Worm (Caenorhabditis elegans) whole organism, L2 larva: ENCODE data around the gene sph-1.

Source experiments
- C34F6.9 ChIP-seq: fragments of 150-350 bp; optimal IDR thresholded peaks from 2 replicates; lab custom pipeline; 2014; ENCODE audit warnings: missing biosample characterization, missing genetic modification characterization
- F13H6.1 ChIP-seq: sonication (generic microtip); optimal IDR thresholded peaks from 2 replicates; lab custom pipeline; 2016; ENCODE audit warnings: missing genetic modification characterization, missing compliant biosample characterization
- R02D3.7 ChIP-seq: fragments of 150-350 bp; optimal IDR thresholded peaks from 2 replicates; lab custom pipeline; 2014; ENCODE audit warnings: missing biosample characterization, missing genetic modification characterization
- ZK546.5 ChIP-seq: sonication (generic microtip); optimal IDR thresholded peaks from 2 replicates; lab custom pipeline; 2017; ENCODE audit warnings: missing biosample characterization, missing genetic modification characterization
- alr-1 ChIP-seq: fragments of 150-350 bp; optimal IDR thresholded peaks from 2 replicates; lab custom pipeline; 2014; ENCODE audit warnings: missing biosample characterization, missing genetic modification characterization
- aly-2 ChIP-seq: fragments of 150-350 bp; optimal IDR thresholded peaks from 2 replicates; lab custom pipeline; 2014; ENCODE audit warnings: missing biosample characterization, missing genetic modification characterization
- ama-1 ChIP-seq: fragments of 150-350 bp; optimal IDR thresholded peaks from 2 replicates; lab custom pipeline; 2018; ENCODE audit warnings: inconsistent platforms
- ceh-82 ChIP-seq: fragments of 150-350 bp; optimal IDR thresholded peaks from 2 replicates; lab custom pipeline; 2014; ENCODE audit warnings: missing biosample characterization, missing genetic modification characterization
- crh-2 ChIP-seq: sonication (generic microtip); optimal IDR thresholded peaks from 2 replicates; lab custom pipeline; 2017; ENCODE audit warnings: missing biosample characterization, missing genetic modification characterization
- dmd-4 ChIP-seq: sonication (generic microtip); optimal IDR thresholded peaks from 2 replicates; lab custom pipeline; 2017; ENCODE audit warnings: missing biosample characterization, missing genetic modification characterization
- elt-1 ChIP-seq: fragments of 150-350 bp; optimal IDR thresholded peaks from 2 replicates; lab custom pipeline; 2014; ENCODE audit warnings: missing biosample characterization, missing genetic modification characterization
- elt-3 ChIP-seq: sonication (generic microtip); optimal IDR thresholded peaks from 2 replicates; lab custom pipeline; 2017; ENCODE audit warnings: missing biosample characterization, missing genetic modification characterization
- fos-1 ChIP-seq: fragments of 150-350 bp; optimal IDR thresholded peaks from 2 replicates; lab custom pipeline; 2014; ENCODE audit warnings: missing biosample characterization, missing genetic modification characterization
- gmeb-1 ChIP-seq: fragments of 150-350 bp; optimal IDR thresholded peaks from 2 replicates; lab custom pipeline; 2014; ENCODE audit warnings: missing biosample characterization, missing genetic modification characterization
- lin-11 ChIP-seq: fragments of 150-350 bp; sonication (generic microtip); optimal IDR thresholded peaks from 2 replicates; lab custom pipeline; 2014; ENCODE audit warnings: missing biosample characterization, missing genetic modification characterization, inconsistent platforms, mixed read lengths
- lin-13 ChIP-seq: fragments of 150-350 bp; optimal IDR thresholded peaks from 2 replicates; lab custom pipeline; 2014; ENCODE audit warnings: missing biosample characterization, missing genetic modification reagents, missing genetic modification characterization
- lin-39 ChIP-seq: fragments of 150-350 bp; optimal IDR thresholded peaks from 2 replicates; lab custom pipeline; 2014; ENCODE audit warnings: missing biosample characterization, missing genetic modification reagents, missing genetic modification characterization
- lsy-2 ChIP-seq, 2 experiments: fragments of 150-350 bp in 1 of 2; sonication (generic microtip) in 1 of 2; optimal IDR thresholded peaks; 2 replicates each; lab custom pipeline; 2014 to 2017; ENCODE audit warnings: missing biosample characterization in 2 of 2, missing genetic modification characterization in 2 of 2
- mab-5 ChIP-seq: fragments of 150-350 bp; optimal IDR thresholded peaks from 2 replicates; lab custom pipeline; 2014; ENCODE audit warnings: missing biosample characterization, missing genetic modification characterization
- mbf-1 ChIP-seq: sonication (generic microtip); optimal IDR thresholded peaks from 2 replicates; lab custom pipeline; 2017; ENCODE audit warnings: missing biosample characterization, missing genetic modification characterization
- mdl-1 ChIP-seq, 2 experiments: fragments of 150-350 bp in 1 of 2; sonication (generic microtip) in 1 of 2; optimal IDR thresholded peaks; 2 replicates each; lab custom pipeline; 2017; ENCODE audit warnings: missing biosample characterization in 2 of 2, missing genetic modification characterization in 2 of 2
- nhr-11 ChIP-seq: fragments of 150-350 bp; optimal IDR thresholded peaks from 2 replicates; lab custom pipeline; 2014; ENCODE audit warnings: missing biosample characterization, missing genetic modification characterization
- nhr-129 ChIP-seq: fragments of 150-350 bp; optimal IDR thresholded peaks from 2 replicates; lab custom pipeline; 2014; ENCODE audit warnings: missing biosample characterization, missing genetic modification characterization
- nhr-21 ChIP-seq: fragments of 150-350 bp; optimal IDR thresholded peaks from 2 replicates; lab custom pipeline; 2014; ENCODE audit warnings: missing biosample characterization, missing genetic modification characterization
- nhr-23 ChIP-seq: fragments of 150-350 bp; optimal IDR thresholded peaks from 2 replicates; lab custom pipeline; 2014; ENCODE audit warnings: missing biosample characterization, missing genetic modification reagents, missing genetic modification characterization
- nhr-237 ChIP-seq: fragments of 150-350 bp; optimal IDR thresholded peaks from 2 replicates; lab custom pipeline; 2014; ENCODE audit warnings: missing biosample characterization, missing genetic modification characterization
- nhr-25 ChIP-seq: fragments of 150-350 bp; sonication (generic microtip); optimal IDR thresholded peaks from 3 replicates; lab custom pipeline; 2014; ENCODE audit warnings: missing biosample characterization, missing genetic modification characterization
- nhr-6 ChIP-seq: fragments of 150-350 bp; optimal IDR thresholded peaks from 2 replicates; lab custom pipeline; 2014; ENCODE audit warnings: missing biosample characterization, missing genetic modification characterization
- sem-4 ChIP-seq: fragments of 150-350 bp; optimal IDR thresholded peaks from 2 replicates; lab custom pipeline; 2014; ENCODE audit warnings: missing biosample characterization, missing genetic modification reagents, missing genetic modification characterization
- sma-3 ChIP-seq: sonication (generic microtip); optimal IDR thresholded peaks from 2 replicates; lab custom pipeline; 2016; ENCODE audit warnings: missing genetic modification reagents, missing genetic modification characterization, missing compliant biosample characterization
- sma-9 ChIP-seq, 2 experiments: fragments of 150-350 bp in 1 of 2; sonication (generic microtip) in 1 of 2; optimal IDR thresholded peaks; 2 replicates each; lab custom pipeline; 2014 to 2016; ENCODE audit warnings: missing genetic modification characterization in 2 of 2, mild to moderate bottlenecking in 1 of 2, missing biosample characterization in 1 of 2, missing compliant biosample characterization in 1 of 2, missing genetic modification reagents in 1 of 2, moderate library complexity in 1 of 2
- snpc-4 ChIP-seq: fragments of 150-350 bp; optimal IDR thresholded peaks from 2 replicates; lab custom pipeline; 2014; ENCODE audit warnings: missing biosample characterization, missing genetic modification characterization
- unc-39 ChIP-seq: fragments of 150-350 bp; optimal IDR thresholded peaks from 2 replicates; lab custom pipeline; 2014; ENCODE audit warnings: missing biosample characterization, missing genetic modification characterization
- unc-62 ChIP-seq: fragments of 150-350 bp; optimal IDR thresholded peaks from 2 replicates; lab custom pipeline; 2014; ENCODE audit warnings: missing biosample characterization, missing genetic modification reagents, missing genetic modification characterization
- zag-1 ChIP-seq: fragments of 150-350 bp; optimal IDR thresholded peaks from 2 replicates; lab custom pipeline; 2014; ENCODE audit warnings: missing biosample characterization, missing genetic modification characterization
- ztf-1 ChIP-seq: fragments of 200-800 bp; sonication (Bioruptor generic); conservative IDR thresholded peaks from 2 replicates; pipeline ENCODE4 v1.3.6; 2022; ENCODE audit warnings: missing genetic modification characterization, missing compliant biosample characterization
- ztf-4 ChIP-seq: fragments of 150-350 bp; optimal IDR thresholded peaks from 2 replicates; lab custom pipeline; 2014; ENCODE audit warnings: missing biosample characterization, missing genetic modification characterization

sph-1 gene

ce11 chrIV:8133536-8133935, at the start of gene sph-1:
sph-1 (minus strand) TSS chrIV:8133558.
- peak; percentile 25 for TF ChIP-seq nhr-25
- peak; percentile 63 for TF ChIP-seq sma-9 (GFP tag; optimal IDR thresholded peaks at IDR 0.05; lab: Kevin White, UChicago)
- TF ChIP-seq sma-9 (tag; optimal IDR thresholded peaks at IDR 0.05; lab: Kevin White, UChicago) = no peak
- peak; percentile 61 for TF ChIP-seq crh-2 (tag; lab: Kevin White, UChicago)
- TF ChIP-seq lsy-2 (tag; optimal IDR thresholded peaks at IDR 0.05; lab: Kevin White, UChicago) = peak in 1 of 2 experiments; percentile 31
- peak; percentile 39 for TF ChIP-seq ztf-4 (tag; lab: Kevin White, UChicago)
- TF ChIP-seq alr-1 (tag; lab: Kevin White, UChicago) = no peak
- peak; percentile 34 for TF ChIP-seq F13H6.1 (tag; lab: Kevin White, UChicago)
- TF ChIP-seq gmeb-1 (tag; lab: Kevin White, UChicago) = peak; percentile 36
- no peak for TF ChIP-seq mdl-1 (tag; optimal IDR thresholded peaks at IDR 0.05; lab: Kevin White, UChicago)
- peak; percentile 51 for TF ChIP-seq nhr-21 (tag; lab: Kevin White, UChicago)
- TF ChIP-seq C34F6.9 = peak; percentile 24
- peak; percentile 95 for TF ChIP-seq fos-1
- TF ChIP-seq nhr-129 (tag; lab: Kevin White, UChicago) = peak; percentile 65
- no peak for TF ChIP-seq mbf-1 (tag; lab: Kevin White, UChicago)
- peak; percentile 3 for TF ChIP-seq sma-3 (GFP tag; lab: Kevin White, UChicago)
- TF ChIP-seq lin-13 = peak; percentile 14
- TF ChIP-seq lin-11 (tag; lab: Kevin White, UChicago) = no peak
- TF ChIP-seq, all 48 proteins: peak for 13

DNA sequence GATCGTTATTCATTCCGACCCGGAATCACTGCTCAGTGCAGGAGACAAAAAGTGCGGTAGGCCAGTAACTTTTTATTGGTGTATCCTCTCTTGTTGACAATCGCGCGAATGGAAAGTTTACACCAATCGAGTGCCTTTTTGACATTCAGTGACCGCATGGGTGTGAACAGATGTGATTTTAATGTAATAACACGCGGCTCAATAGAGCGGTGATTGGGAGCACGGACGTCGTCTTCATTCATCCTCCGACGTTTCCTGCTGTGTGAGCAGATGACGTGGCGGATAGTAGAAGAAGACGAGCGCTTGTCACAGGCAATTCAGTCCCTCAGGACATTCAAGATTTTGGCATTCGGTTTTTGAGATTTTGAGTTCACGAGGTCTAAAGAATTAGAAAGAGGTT, 49.2 kb upstream of the sph-1 start:
- TF ChIP-seq snpc-4 (tag; lab: Kevin White, UChicago) (no peak), unc-39 (tag; lab: Kevin White, UChicago) (no peak)

DNA sequence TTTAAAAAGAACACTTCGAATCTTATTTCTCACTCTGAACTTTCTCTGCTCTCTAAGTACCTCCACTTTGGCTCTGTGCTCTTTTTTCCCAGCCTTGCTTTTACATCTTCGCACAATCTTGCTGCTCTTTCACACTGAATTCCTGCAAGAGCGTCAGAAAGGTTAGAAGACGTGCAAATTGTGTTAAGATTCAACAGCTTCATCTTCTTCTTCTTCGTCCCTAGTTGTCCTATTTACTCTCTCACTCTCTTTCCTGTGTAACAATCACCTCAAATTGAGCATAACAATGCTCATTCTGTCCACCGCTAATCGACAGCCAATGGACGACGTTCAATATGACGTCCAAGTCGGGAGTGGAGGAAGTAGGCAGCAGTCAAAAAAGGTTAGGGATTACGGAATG, 48.0 kb upstream of the sph-1 start:
- TF ChIP-seq nhr-23 (tag; lab: Kevin White, UChicago) (no peak), elt-1 (tag; lab: Kevin White, UChicago) (no peak), mab-5 (no peak), gmeb-1 (tag; lab: Kevin White, UChicago) (no peak), dmd-4 (no peak), ceh-82 (tag; lab: Kevin White, UChicago) (no peak), sem-4 (tag; lab: Kevin White, UChicago) (no peak), ZK546.5 (no peak), elt-3 (tag; lab: Kevin White, UChicago) (no peak), zag-1 (tag; lab: Kevin White, UChicago) (no peak), nhr-6 (tag; lab: Kevin White, UChicago) (no peak)

DNA sequence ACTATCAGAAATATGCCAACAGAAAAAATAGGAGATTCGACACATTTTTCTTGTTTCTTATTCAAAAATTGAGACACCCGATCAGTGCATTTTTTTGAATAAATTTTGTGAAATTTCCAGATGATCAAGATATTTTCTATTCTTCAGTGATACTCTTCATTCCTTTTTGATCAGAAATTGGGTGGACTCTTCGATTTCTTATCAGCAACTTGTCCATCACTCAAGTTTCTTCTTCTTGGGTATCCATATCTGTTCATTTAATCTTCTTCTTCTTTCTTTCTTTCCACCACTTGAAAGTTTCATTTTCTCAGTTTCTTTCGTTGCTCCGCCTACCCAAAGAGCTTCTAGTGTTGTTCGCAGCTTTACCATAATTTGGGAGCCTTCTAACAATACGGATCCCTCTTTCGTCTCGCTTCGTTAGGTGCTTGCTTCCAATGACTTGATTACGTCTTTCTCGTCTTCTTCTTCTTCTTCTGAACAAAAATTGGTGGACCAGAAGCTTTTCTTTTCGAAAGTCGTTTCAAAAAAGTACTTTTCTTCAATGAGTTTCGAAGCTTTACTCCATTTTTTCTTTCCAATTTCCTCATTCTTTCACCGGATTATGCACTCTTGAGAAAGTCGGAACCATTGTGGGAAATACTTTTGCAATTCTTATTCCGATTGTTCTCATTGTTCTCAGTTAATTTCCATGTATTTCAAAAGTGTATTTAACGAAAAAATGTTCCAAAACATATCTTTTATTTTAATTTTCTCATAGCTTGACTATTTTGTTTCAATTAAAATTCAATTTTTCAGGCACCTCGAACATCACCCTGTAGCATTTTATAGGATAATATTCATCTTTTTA, 42.6 kb upstream of the sph-1 start, which contains the start of gene pct-1:
Gene pct-1, plus strand, starts transcription at position 797 of the 847 bp plus-strand sequence.
- TF ChIP-seq alr-1 (tag; lab: Kevin White, UChicago) (no peak), ama-1 (lab: Kevin White, UChicago) (no peak), nhr-129 (tag; lab: Kevin White, UChicago) (no peak), elt-3 (tag; lab: Kevin White, UChicago) (no peak), F13H6.1 (tag; lab: Kevin White, UChicago) (no peak), mab-5 (no peak), elt-1 (tag; lab: Kevin White, UChicago) (no peak), aly-2 (tag; lab: Kevin White, UChicago) (no peak), nhr-237 (tag; lab: Kevin White, UChicago) (no peak), lin-39 (no peak), ceh-82 (tag; lab: Kevin White, UChicago) (no peak), C34F6.9 (no peak), unc-62 (no peak), R02D3.7 (tag; lab: Kevin White, UChicago) (no peak), ztf-1 (GFP tag; lab: Robert Waterston, UW) (no peak), nhr-25 (no peak), nhr-11 (tag; lab: Kevin White, UChicago) (no peak), sem-4 (tag; lab: Kevin White, UChicago) (no peak)
